Worm (Caenorhabditis elegans) whole organism, late embryonic: ENCODE results near the gene gmap-2.

Source experiments
- ama-1 ChIP-seq: fragments of 150-350 bp; optimal IDR thresholded peaks from 2 replicates; lab custom pipeline; 2014
- ceh-18 ChIP-seq: sonication (generic microtip); optimal IDR thresholded peaks from 2 replicates; lab custom pipeline; 2016; ENCODE audit warnings: missing genetic modification characterization, missing compliant biosample characterization
- ceh-2 ChIP-seq: sonication (generic microtip); optimal IDR thresholded peaks from 2 replicates; lab custom pipeline; 2016; ENCODE audit warnings: missing genotype, missing genetic modification characterization, missing compliant biosample characterization
- ceh-22 ChIP-seq: sonication (generic microtip); optimal IDR thresholded peaks from 2 replicates; lab custom pipeline; 2017; ENCODE audit warnings: missing biosample characterization, missing genetic modification characterization
- ceh-9 ChIP-seq: sonication (generic microtip); optimal IDR thresholded peaks from 2 replicates; lab custom pipeline; 2016; ENCODE audit warnings: mild to moderate bottlenecking, missing genetic modification characterization, inconsistent platforms, missing compliant biosample characterization
- elt-2 ChIP-seq: sonication (generic microtip); optimal IDR thresholded peaks from 2 replicates; lab custom pipeline; 2016; ENCODE audit warnings: missing genetic modification reagents, missing genetic modification characterization, missing compliant biosample characterization
- fkh-10 ChIP-seq: fragments of 150-350 bp; optimal IDR thresholded peaks from 2 replicates; lab custom pipeline; 2014; ENCODE audit warnings: missing biosample characterization, missing genetic modification reagents, missing genetic modification characterization
- nhr-11 ChIP-seq: fragments of 150-350 bp; optimal IDR thresholded peaks from 2 replicates; lab custom pipeline; 2014; ENCODE audit warnings: missing biosample characterization, missing genetic modification characterization
- pat-9 ChIP-seq: fragments of 200-800 bp; sonication (Bioruptor generic); optimal IDR thresholded peaks from 2 replicates; lab custom pipeline; 2018; ENCODE audit warnings: mild to moderate bottlenecking, missing genetic modification characterization, moderate library complexity, missing compliant biosample characterization
- rnt-1 ChIP-seq: sonication (generic microtip); optimal IDR thresholded peaks from 2 replicates; lab custom pipeline; 2016; ENCODE audit warnings: missing genetic modification characterization, missing compliant biosample characterization
- tbx-2 ChIP-seq: sonication (generic microtip); optimal IDR thresholded peaks from 2 replicates; lab custom pipeline; 2016; ENCODE audit warnings: missing genetic modification characterization, missing compliant biosample characterization
- unc-3 ChIP-seq, 2 experiments: fragments of 200-800 bp in 1 of 2; sonication (Bioruptor generic) in 1 of 2; sonication (generic microtip) in 1 of 2; conservative IDR thresholded peaks in 1 of 2; optimal IDR thresholded peaks in 1 of 2; 2 replicates each; pipeline versions ENCODE4 v1.3.6 to Lab custom; 2016 to 2022; ENCODE audit warnings: missing compliant biosample characterization in 2 of 2, missing genetic modification characterization in 2 of 2, missing genetic modification reagents in 1 of 2
- zip-5 ChIP-seq: sonication (generic microtip); optimal IDR thresholded peaks from 2 replicates; lab custom pipeline; 2016; ENCODE audit warnings: missing genetic modification characterization, missing compliant biosample characterization
- ztf-16 ChIP-seq: sonication (generic microtip); optimal IDR thresholded peaks from 2 replicates; lab custom pipeline; 2017; ENCODE audit warnings: missing genetic modification characterization, missing compliant biosample characterization

- TF ChIP-seq nhr-11 = no peak
- no peak for TF ChIP-seq zip-5 (tag; lab: Kevin White, UChicago)
- no peak for TF ChIP-seq ama-1 (lab: Kevin White, UChicago)
- no peak for TF ChIP-seq pat-9 (tag; lab: Kevin White, UChicago)
- TF ChIP-seq fkh-10 (GFP tag; lab: Kevin White, UChicago) = no peak
- TF ChIP-seq ceh-22 (tag; lab: Kevin White, UChicago) = no peak
- TF ChIP-seq ceh-18 (tag; lab: Kevin White, UChicago) = no peak
- no peak for TF ChIP-seq elt-2 (tag; lab: Kevin White, UChicago)
- no peak for TF ChIP-seq ceh-9 (tag; lab: Kevin White, UChicago)
- TF ChIP-seq ceh-2 = no peak
- TF ChIP-seq rnt-1 (tag; lab: Kevin White, UChicago) = no peak
- TF ChIP-seq ztf-16 (tag; lab: Kevin White, UChicago) = no peak
- TF ChIP-seq unc-3 (GFP tag; conservative IDR thresholded peaks at IDR 0.05; lab: Robert Waterston, UW) = no peak
- TF ChIP-seq unc-3 (tag; optimal IDR thresholded peaks at IDR 0.05; lab: Kevin White, UChicago) = no peak
- TF ChIP-seq tbx-2 (tag; lab: Kevin White, UChicago) = no peak
Observed at ce11 chrX:12899140-12899888, 43.8 kb downstream of the gmap-2 start.
